Fruit fly (Drosophila melanogaster) whole organism, embryonic: Measurements from ENCODE around the gene Rgl.

Source experiments
- ATbp ChIP-seq: fragments of 200-800 bp; sonication (Bioruptor generic); optimal IDR thresholded peaks from 2 replicates; lab custom pipeline; 2017; ENCODE audit warnings: missing biosample characterization, mild to moderate bottlenecking, missing genetic modification characterization, missing genetic modification reagents
- CG11085 ChIP-seq: fragments of 200-800 bp; sonication (Bioruptor generic); IDR thresholded peaks from 2 replicates; pipeline ENCODE4 v1.3.6; 2022; ENCODE audit warnings: missing biosample characterization, missing genetic modification characterization
- CG11093 ChIP-seq: fragments of 200-800 bp; sonication (Bioruptor generic); IDR thresholded peaks from 3 replicates; pipeline ENCODE4 v1.3.6; 2022; ENCODE audit warnings: missing biosample characterization, missing genetic modification characterization
- CG11696 ChIP-seq: fragments of 200-800 bp; sonication (Bioruptor generic); IDR thresholded peaks from 2 replicates; pipeline ENCODE4 v1.3.6; 2022; ENCODE audit warnings: missing biosample characterization, missing genetic modification characterization
- CG13624 ChIP-seq: fragments of 200-800 bp; sonication (Bioruptor generic); optimal IDR thresholded peaks from 2 replicates; lab custom pipeline; 2016; ENCODE audit warnings: missing biosample characterization, missing genetic modification characterization
- CG13894 ChIP-seq: fragments of 200-800 bp; sonication (Bioruptor generic); optimal IDR thresholded peaks from 3 replicates; lab custom pipeline; 2018; ENCODE audit warnings: missing biosample characterization, mild to moderate bottlenecking, missing genetic modification characterization, moderate library complexity
- CG14441 ChIP-seq: fragments of 200-800 bp; sonication (Bioruptor generic); IDR thresholded peaks from 2 replicates; pipeline ENCODE4 v1.3.6; 2022; ENCODE audit warnings: missing biosample characterization, missing genetic modification characterization
- CG14965 ChIP-seq: fragments of 200-800 bp; sonication (Bioruptor generic); optimal IDR thresholded peaks from 2 replicates; lab custom pipeline; 2016; ENCODE audit warnings: missing biosample characterization, missing genetic modification characterization, borderline replicate concordance
- CG1603 ChIP-seq: fragments of 200-800 bp; sonication (Bioruptor generic); optimal IDR thresholded peaks from 2 replicates; lab custom pipeline; 2019; ENCODE audit warnings: missing biosample characterization, mild to moderate bottlenecking, missing genetic modification characterization, moderate library complexity
- CG17359 ChIP-seq: fragments of 200-800 bp; sonication (Bioruptor generic); optimal IDR thresholded peaks from 3 replicates; lab custom pipeline; 2018; ENCODE audit warnings: missing biosample characterization, mild to moderate bottlenecking, missing genetic modification characterization, moderate library complexity
- CG17568 ChIP-seq: fragments of 200-800 bp; sonication (Bioruptor generic); optimal IDR thresholded peaks from 2 replicates; lab custom pipeline; 2018; ENCODE audit warnings: missing biosample characterization, mild to moderate bottlenecking, missing genetic modification characterization, moderate library complexity
- CG17612 ChIP-seq: fragments of 200-800 bp; sonication (Bioruptor generic); IDR thresholded peaks from 2 replicates; pipeline ENCODE4 v1.3.6; 2022; ENCODE audit warnings: missing biosample characterization, missing genetic modification characterization
- CG18262 ChIP-seq: fragments of 200-800 bp; optimal IDR thresholded peaks from 3 replicates; lab custom pipeline; 2019; ENCODE audit warnings: missing biosample characterization, mild to moderate bottlenecking, missing genetic modification characterization, moderate library complexity
- CG31388 ChIP-seq: fragments of 200-800 bp; sonication (Bioruptor generic); optimal IDR thresholded peaks from 2 replicates; lab custom pipeline; 2016; ENCODE audit warnings: missing biosample characterization, missing genetic modification characterization
- CG31441 ChIP-seq: fragments of 200-800 bp; sonication (Bioruptor generic); IDR thresholded peaks from 2 replicates; pipeline ENCODE4 v1.3.6; 2022; ENCODE audit warnings: missing biosample characterization, missing genetic modification characterization
- CG32772 ChIP-seq: fragments of 200-800 bp; sonication (Bioruptor generic); IDR thresholded peaks from 2 replicates; pipeline ENCODE4 v1.3.6; 2022; ENCODE audit warnings: missing biosample characterization, missing genetic modification characterization
- CG3281 ChIP-seq: fragments of 200-800 bp; sonication (Bioruptor generic); optimal IDR thresholded peaks from 3 replicates; lab custom pipeline; 2017; ENCODE audit warnings: missing biosample characterization, mild to moderate bottlenecking, missing genetic modification characterization
- CG4360 ChIP-seq: fragments of 200-800 bp; sonication (Bioruptor generic); IDR thresholded peaks from 2 replicates; pipeline ENCODE4 v1.3.6; 2022; ENCODE audit warnings: missing biosample characterization, missing genetic modification characterization
- CG43689 ChIP-seq: fragments of 200-800 bp; sonication (Bioruptor generic); IDR thresholded peaks from 2 replicates; pipeline ENCODE4 v1.3.6; 2022; ENCODE audit warnings: missing biosample characterization, missing genetic modification characterization
- CG6689 ChIP-seq: fragments of 200-800 bp; sonication (Bioruptor generic); IDR thresholded peaks from 2 replicates; pipeline ENCODE4 v1.3.6; 2022; ENCODE audit warnings: missing biosample characterization, missing genetic modification characterization
- CG7357 ChIP-seq: fragments of 200-800 bp; sonication (Bioruptor generic); IDR thresholded peaks from 3 replicates; pipeline ENCODE4 v1.3.6; 2022; ENCODE audit warnings: missing biosample characterization, missing genetic modification characterization
- CG7372 ChIP-seq: fragments of 200-800 bp; sonication (Bioruptor generic); IDR thresholded peaks from 2 replicates; pipeline ENCODE4 v1.3.6; 2022; ENCODE audit warnings: missing biosample characterization, missing genetic modification characterization
- CG7928 ChIP-seq: fragments of 200-800 bp; sonication (Bioruptor generic); optimal IDR thresholded peaks from 2 replicates; lab custom pipeline; 2017; ENCODE audit warnings: missing biosample characterization, mild to moderate bottlenecking, missing genetic modification characterization
- CG8290 ChIP-seq, 3 experiments: fragments of 200-800 bp; sonication (Bioruptor generic); optimal IDR thresholded peaks; 2 replicates each; lab custom pipeline; 2016 to 2019; ENCODE audit warnings: missing biosample characterization in 3 of 3, missing genetic modification characterization in 3 of 3, mild to moderate bottlenecking in 2 of 3, moderate library complexity in 1 of 3
- CG8924 ChIP-seq: fragments of 200-800 bp; optimal IDR thresholded peaks from 3 replicates; lab custom pipeline; 2019; ENCODE audit warnings: missing biosample characterization, mild to moderate bottlenecking, missing genetic modification characterization, moderate library complexity
- Deaf1 ChIP-seq: fragments of 200-800 bp; optimal IDR thresholded peaks from 3 replicates; lab custom pipeline; 2019; ENCODE audit warnings: missing biosample characterization, mild to moderate bottlenecking, missing genetic modification characterization, moderate library complexity
- Ets65A ChIP-seq: fragments of 200-800 bp; sonication (Bioruptor generic); peaks from one replicate; lab custom pipeline; 2016; ENCODE audit warnings: missing biosample characterization, missing genetic modification characterization
- H2.0 ChIP-seq: fragments of 200-800 bp; sonication (Bioruptor generic); IDR thresholded peaks from 2 replicates; pipeline ENCODE4 v1.3.6; 2022; ENCODE audit warnings: missing biosample characterization, missing genetic modification characterization
- Hr3 ChIP-seq: fragments of 200-800 bp; sonication (Bioruptor generic); optimal IDR thresholded peaks from 3 replicates; lab custom pipeline; 2016; ENCODE audit warnings: missing biosample characterization, missing genetic modification characterization
- Hr51 ChIP-seq, 2 experiments: fragments of 200-800 bp; sonication (Bioruptor generic); optimal IDR thresholded peaks; 2 replicates in 1 of 2; 3 replicates in 1 of 2; lab custom pipeline; 2016 to 2018; ENCODE audit warnings: missing biosample characterization in 2 of 2, missing genetic modification characterization in 2 of 2, mild to moderate bottlenecking in 1 of 2, moderate library complexity in 1 of 2
- NC2α ChIP-seq: fragments of 200-800 bp; sonication (Bioruptor generic); optimal IDR thresholded peaks from 2 replicates; lab custom pipeline; 2016; ENCODE audit warnings: missing biosample characterization, missing genetic modification characterization
- Nf-YB ChIP-seq: fragments of 200-800 bp; sonication (Bioruptor generic); optimal IDR thresholded peaks from 3 replicates; lab custom pipeline; 2019; ENCODE audit warnings: missing biosample characterization, mild to moderate bottlenecking, missing genetic modification characterization, moderate library complexity
- Oli ChIP-seq: fragments of 200-800 bp; sonication (Bioruptor generic); optimal IDR thresholded peaks from 2 replicates; lab custom pipeline; 2018; ENCODE audit warnings: missing biosample characterization, mild to moderate bottlenecking, missing genetic modification characterization, moderate library complexity
- Opbp ChIP-seq: fragments of 200-800 bp; sonication (Bioruptor generic); IDR thresholded peaks from 3 replicates; pipeline ENCODE4 v1.3.6; 2022; ENCODE audit warnings: missing biosample characterization, missing genetic modification characterization; ENCODE audit not compliant: partially characterized antibody
- Sin3A ChIP-seq: fragments of >200 bp; optimal IDR thresholded peaks from 2 replicates; lab custom pipeline; 2018
- Six4 ChIP-seq: fragments of 200-800 bp; sonication (Bioruptor generic); optimal IDR thresholded peaks from 2 replicates; lab custom pipeline; 2016; ENCODE audit warnings: missing biosample characterization, missing genetic modification characterization
- Sox100B ChIP-seq: fragments of 200-800 bp; sonication (Bioruptor generic); optimal IDR thresholded peaks from 3 replicates; lab custom pipeline; 2018; ENCODE audit warnings: missing biosample characterization, mild to moderate bottlenecking, missing genetic modification characterization
- Stat92E ChIP-seq, 3 experiments: fragments of >200 bp in 2 of 3; fragments of 200-800 bp in 1 of 3; sonication (Bioruptor generic) in 1 of 3; optimal IDR thresholded peaks; 2 replicates each; lab custom pipeline; 2017 to 2019; ENCODE audit warnings: missing biosample characterization in 3 of 3, missing genetic modification characterization in 3 of 3, mild to moderate bottlenecking in 1 of 3, moderate library complexity in 1 of 3
- bcd ChIP-seq: fragments of 200-800 bp; sonication (Bioruptor generic); optimal IDR thresholded peaks from 2 replicates; lab custom pipeline; 2017; ENCODE audit warnings: missing biosample characterization, mild to moderate bottlenecking, missing genetic modification characterization
- cato ChIP-seq: fragments of 200-800 bp; sonication (Bioruptor generic); optimal IDR thresholded peaks from 2 replicates; lab custom pipeline; 2016; ENCODE audit warnings: missing biosample characterization, missing genetic modification characterization, borderline replicate concordance
- crol ChIP-seq: fragments of 200-800 bp; sonication (Bioruptor generic); IDR thresholded peaks from 2 replicates; pipeline ENCODE4 v1.3.6; 2022; ENCODE audit warnings: missing biosample characterization, missing genetic modification characterization
- gt ChIP-seq: fragments of 200-800 bp; sonication (Bioruptor generic); IDR thresholded peaks from 2 replicates; pipeline ENCODE4 v1.3.6; 2022; ENCODE audit warnings: missing biosample characterization, missing genetic modification characterization
- lab ChIP-seq: fragments of 200-800 bp; sonication (Bioruptor generic); optimal IDR thresholded peaks from 3 replicates; lab custom pipeline; 2017; ENCODE audit warnings: missing biosample characterization, missing genetic modification characterization, mild to moderate bottlenecking, moderate library complexity, missing genetic modification reagents
- lmd ChIP-seq: fragments of 200-800 bp; sonication (Bioruptor generic); IDR thresholded peaks from 2 replicates; pipeline ENCODE4 v1.3.6; 2022; ENCODE audit warnings: missing biosample characterization, missing genetic modification characterization
- row ChIP-seq: fragments of 200-800 bp; sonication (Bioruptor generic); IDR thresholded peaks from 3 replicates; pipeline ENCODE4 v1.3.6; 2022; ENCODE audit warnings: missing biosample characterization, missing genetic modification characterization
- slbo ChIP-seq: fragments of 200-800 bp; sonication (Bioruptor generic); IDR thresholded peaks from 2 replicates; pipeline ENCODE4 v1.3.6; 2022; ENCODE audit warnings: missing biosample characterization, missing genetic modification characterization
- tup ChIP-seq: fragments of 200-800 bp; sonication (Bioruptor generic); optimal IDR thresholded peaks from 2 replicates; lab custom pipeline; 2016; ENCODE audit warnings: missing biosample characterization, mild to moderate bottlenecking, missing genetic modification characterization, moderate library complexity
- twi ChIP-seq: fragments of 200-800 bp; optimal IDR thresholded peaks from 2 replicates; lab custom pipeline; 2019; ENCODE audit warnings: missing biosample characterization, mild to moderate bottlenecking, missing genetic modification characterization, moderate library complexity
- tx ChIP-seq: fragments of 200-800 bp; sonication (Bioruptor generic); optimal IDR thresholded peaks from 2 replicates; lab custom pipeline; 2016; ENCODE audit warnings: missing biosample characterization, missing genetic modification characterization

Gene Rgl

DNA sequence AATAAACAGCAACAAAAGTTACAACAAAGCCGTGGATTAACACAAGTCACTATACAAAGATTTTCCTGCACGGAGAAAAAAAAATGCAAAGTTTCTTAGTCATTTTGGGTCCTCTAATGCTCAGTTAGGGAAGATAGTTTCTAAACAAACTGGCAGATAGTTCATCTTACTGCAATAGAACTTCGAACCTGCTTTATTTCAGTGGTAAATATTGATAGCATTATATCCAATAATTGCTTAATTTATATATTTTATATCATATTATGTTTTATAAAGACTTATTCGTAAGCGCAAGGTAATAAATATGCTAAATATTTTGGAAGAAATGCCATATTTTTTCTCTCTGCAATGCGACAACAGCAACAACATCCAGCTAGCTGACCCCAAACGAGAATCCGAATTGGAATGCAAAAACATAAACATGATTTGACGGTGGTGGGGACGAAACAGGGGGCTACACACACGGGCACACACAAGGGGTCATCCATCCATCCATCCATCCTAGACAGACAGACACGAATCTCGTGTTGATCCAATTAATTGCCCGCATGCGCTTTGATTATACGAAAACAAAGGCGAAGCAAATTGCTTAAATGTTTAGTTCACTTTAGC, 13.4 kb downstream of the Rgl start (continued):
- TF ChIP-seq CG11085 (GFP tag; lab: Robert Waterston, UW) (0 out of 2 replicates have a peak, but pooled peaks have one; percentile 25), Opbp (no peak), tup (GFP tag; lab: Kevin White, UChicago) (no peak), CG11093 (GFP tag; lab: Robert Waterston, UW) (no peak; the same call in 2 of the 3 replicates), twi (tag; lab: Kevin White, UChicago) (peak; percentile 23), Oli (peak; percentile 83), Deaf1 (tag; lab: Kevin White, UChicago) (peak; percentile 29), H2.0 (GFP tag; lab: Robert Waterston, UW) (peak; percentile 36), CG8924 (peak; percentile 74), slbo (GFP tag; lab: Robert Waterston, UW) (peak; percentile 70), CG11696 (GFP tag; lab: Robert Waterston, UW) (0 out of 2 replicates have a peak, but pooled peaks have one; percentile 46), Six4 (GFP tag; lab: Kevin White, UChicago) (no peak), crol (0 out of 2 replicates have a peak, but pooled peaks have one; percentile 26), CG17359 (peak; percentile 71), bcd (GFP tag; lab: Kevin White, UChicago) (peak; percentile 71), ATbp (GFP tag; lab: Kevin White, UChicago) (peak; percentile 70), CG31441 (GFP tag; lab: Robert Waterston, UW) (peak; percentile 87), row (GFP tag; lab: Robert Waterston, UW) (peak; percentile 69), Stat92E (GFP tag; optimal IDR thresholded peaks at IDR 0.05; lab: Kevin White, UChicago) (no peak), Hr51 (GFP tag; optimal IDR thresholded peaks at IDR 0.05; lab: Kevin White, UChicago) (peak in 1 of 2 experiments; percentile 85), CG43689 (GFP tag; lab: Robert Waterston, UW) (no peak), lmd (peak; percentile 71), CG14441 (GFP tag; lab: Robert Waterston, UW) (peak; percentile 64), CG8290 (GFP tag; optimal IDR thresholded peaks at IDR 0.05; lab: Kevin White, UChicago) (no peak), CG8290 (tag; optimal IDR thresholded peaks at IDR 0.05; lab: Kevin White, UChicago) (peak in 1 of 2 experiments; percentile 8), CG17612 (GFP tag; lab: Robert Waterston, UW) (no peak), gt (GFP tag; lab: Robert Waterston, UW) (no peak), tx (no peak), CG13894 (tag; lab: Kevin White, UChicago) (no peak), CG7357 (GFP tag; lab: Robert Waterston, UW) (peak; percentile 62; the same call in 2 of the 3 replicates), Ets65A (GFP tag; lab: Kevin White, UChicago) (peak; percentile 91), NC2α (GFP tag; lab: Kevin White, UChicago) (no peak), Nf-YB (GFP tag; lab: Kevin White, UChicago) (peak; percentile 43), CG32772 (GFP tag; lab: Robert Waterston, UW) (peak; percentile 66), cato (GFP tag; lab: Kevin White, UChicago) (peak; percentile 22), lab (GFP tag; lab: Kevin White, UChicago) (peak; percentile 75), CG4360 (peak; percentile 30; the same call in 1 of the 2 replicates), CG14965 (GFP tag; lab: Kevin White, UChicago) (no peak), CG7928 (GFP tag; lab: Kevin White, UChicago) (no peak), CG17568 (GFP tag; lab: Kevin White, UChicago) (peak; percentile 2), Sox100B (GFP tag; lab: Kevin White, UChicago) (peak; percentile 71), CG6689 (GFP tag; lab: Robert Waterston, UW) (peak; percentile 81), CG13624 (peak; percentile 0), CG3281 (GFP tag; lab: Kevin White, UChicago) (peak; percentile 51), CG18262 (peak; percentile 85), Sin3A (lab: Kevin White, UChicago) (no peak), CG7372 (peak; percentile 68), CG31388 (GFP tag; lab: Kevin White, UChicago) (peak; percentile 39), Hr3 (GFP tag; lab: Kevin White, UChicago) (peak; percentile 75), CG1603 (tag; lab: Kevin White, UChicago) (peak; percentile 5)
